Fruit fly (Drosophila melanogaster) whole organism, embryonic: ENCODE results near the gene CG14419.

Source experiments
- ATbp ChIP-seq: fragments of 200-800 bp; sonication (Bioruptor generic); optimal IDR thresholded peaks from 2 replicates; lab custom pipeline; 2017; ENCODE audit warnings: missing biosample characterization, mild to moderate bottlenecking, missing genetic modification characterization, missing genetic modification reagents
- Atf3 ChIP-seq: fragments of 200-800 bp; sonication (Bioruptor generic); optimal IDR thresholded peaks from 3 replicates; lab custom pipeline; 2016; ENCODE audit warnings: missing biosample characterization, missing genetic modification characterization
- BEAF-32 ChIP-seq: fragments of 200-800 bp; sonication (Bioruptor generic); optimal IDR thresholded peaks from 3 replicates; lab custom pipeline; 2017; ENCODE audit warnings: missing biosample characterization, missing genetic modification characterization, mild to moderate bottlenecking, moderate library complexity, missing genetic modification reagents
- Bteb2 ChIP-seq: fragments of 200-800 bp; sonication (Bioruptor generic); optimal IDR thresholded peaks from 2 replicates; lab custom pipeline; 2016; ENCODE audit warnings: missing biosample characterization, missing genetic modification characterization
- CG10209 ChIP-seq: fragments of 200-800 bp; sonication (Bioruptor generic); optimal IDR thresholded peaks from 3 replicates; lab custom pipeline; 2017; ENCODE audit warnings: missing biosample characterization, mild to moderate bottlenecking, missing genetic modification characterization, missing genetic modification reagents
- CG10431 ChIP-seq: fragments of 200-800 bp; sonication (Bioruptor generic); optimal IDR thresholded peaks from 3 replicates; lab custom pipeline; 2018; ENCODE audit warnings: missing biosample characterization, mild to moderate bottlenecking, missing genetic modification characterization
- CG11085 ChIP-seq: fragments of 200-800 bp; sonication (Bioruptor generic); IDR thresholded peaks from 2 replicates; pipeline ENCODE4 v1.3.6; 2022; ENCODE audit warnings: missing biosample characterization, missing genetic modification characterization
- CG12236 ChIP-seq: fragments of 200-800 bp; sonication (Bioruptor generic); optimal IDR thresholded peaks from 2 replicates; lab custom pipeline; 2016; ENCODE audit warnings: missing biosample characterization, missing genetic modification characterization
- CG12299 ChIP-seq: fragments of 200-800 bp; sonication (Bioruptor generic); optimal IDR thresholded peaks from 2 replicates; lab custom pipeline; 2018; ENCODE audit warnings: missing biosample characterization, mild to moderate bottlenecking, missing genetic modification characterization
- CG1233 ChIP-seq: fragments of 200-800 bp; sonication (Bioruptor generic); optimal IDR thresholded peaks from 4 replicates; lab custom pipeline; 2018; ENCODE audit warnings: missing biosample characterization, mild to moderate bottlenecking, missing genetic modification characterization
- CG14965 ChIP-seq: fragments of 200-800 bp; sonication (Bioruptor generic); optimal IDR thresholded peaks from 2 replicates; lab custom pipeline; 2016; ENCODE audit warnings: missing biosample characterization, missing genetic modification characterization, borderline replicate concordance
- CG15514 ChIP-seq: fragments of 200-800 bp; sonication (Bioruptor generic); optimal IDR thresholded peaks from 3 replicates; lab custom pipeline; 2017; ENCODE audit warnings: missing biosample characterization, missing genetic modification characterization, mild to moderate bottlenecking, moderate library complexity, missing genetic modification reagents
- CG17612 ChIP-seq: fragments of 200-800 bp; sonication (Bioruptor generic); IDR thresholded peaks from 2 replicates; pipeline ENCODE4 v1.3.6; 2022; ENCODE audit warnings: missing biosample characterization, missing genetic modification characterization
- CG2202 ChIP-seq: fragments of 200-800 bp; sonication (Bioruptor generic); optimal IDR thresholded peaks from 2 replicates; lab custom pipeline; 2018; ENCODE audit warnings: missing biosample characterization, mild to moderate bottlenecking, missing genetic modification characterization
- CG33557 ChIP-seq: fragments of 200-800 bp; sonication (Bioruptor generic); optimal IDR thresholded peaks from 2 replicates; lab custom pipeline; 2019; ENCODE audit warnings: missing biosample characterization, mild to moderate bottlenecking, missing genetic modification characterization, moderate library complexity
- CG3838 ChIP-seq: fragments of 200-800 bp; sonication (Bioruptor generic); optimal IDR thresholded peaks from 3 replicates; lab custom pipeline; 2016; ENCODE audit warnings: missing biosample characterization, missing genetic modification characterization
- CG3847 ChIP-seq: fragments of 200-800 bp; sonication (Bioruptor generic); IDR thresholded peaks from 2 replicates; pipeline ENCODE4 v1.3.6; 2022; ENCODE audit warnings: missing biosample characterization, missing genetic modification characterization
- CG42726 ChIP-seq: fragments of 200-800 bp; sonication (Bioruptor generic); IDR thresholded peaks from 2 replicates; pipeline ENCODE4 v1.3.6; 2022; ENCODE audit warnings: missing biosample characterization, missing genetic modification characterization; ENCODE audit not compliant: partially characterized antibody
- CG4404 ChIP-seq: fragments of 200-800 bp; sonication (Bioruptor generic); IDR thresholded peaks from 2 replicates; pipeline ENCODE4 v1.3.6; 2022; ENCODE audit warnings: missing biosample characterization, missing genetic modification characterization
- CG5245 ChIP-seq: fragments of 200-800 bp; sonication (Bioruptor generic); optimal IDR thresholded peaks from 3 replicates; lab custom pipeline; 2016; ENCODE audit warnings: missing biosample characterization, missing genetic modification characterization
- CG7786 ChIP-seq: fragments of 200-800 bp; sonication (Bioruptor generic); optimal IDR thresholded peaks from 2 replicates; lab custom pipeline; 2016; ENCODE audit warnings: missing biosample characterization, missing genetic modification characterization
- CG8290 ChIP-seq, 3 experiments: fragments of 200-800 bp; sonication (Bioruptor generic); optimal IDR thresholded peaks; 2 replicates each; lab custom pipeline; 2016 to 2019; ENCODE audit warnings: missing biosample characterization in 3 of 3, missing genetic modification characterization in 3 of 3, mild to moderate bottlenecking in 2 of 3, moderate library complexity in 1 of 3
- CG9797 ChIP-seq: fragments of 200-800 bp; sonication (Bioruptor generic); optimal IDR thresholded peaks from 3 replicates; lab custom pipeline; 2018; ENCODE audit warnings: missing biosample characterization, mild to moderate bottlenecking, missing genetic modification characterization
- CG9876 ChIP-seq: fragments of 200-800 bp; sonication (Bioruptor generic); optimal IDR thresholded peaks from 2 replicates; lab custom pipeline; 2016; ENCODE audit warnings: missing biosample characterization, missing genetic modification characterization
- Chrac-16 ChIP-seq: fragments of 200-800 bp; sonication (Bioruptor generic); optimal IDR thresholded peaks from 3 replicates; lab custom pipeline; 2016; ENCODE audit warnings: missing biosample characterization, missing genetic modification characterization
- Ets65A ChIP-seq: fragments of 200-800 bp; sonication (Bioruptor generic); peaks from one replicate; lab custom pipeline; 2016; ENCODE audit warnings: missing biosample characterization, missing genetic modification characterization
- Hmr ChIP-seq: fragments of 200-800 bp; sonication (Bioruptor generic); optimal IDR thresholded peaks from 3 replicates; lab custom pipeline; 2017; ENCODE audit warnings: mild to moderate bottlenecking, missing biosample characterization, missing genetic modification reagents, missing genetic modification characterization
- MESR4 ChIP-seq: fragments of 200-800 bp; sonication (Bioruptor generic); optimal IDR thresholded peaks from 2 replicates; lab custom pipeline; 2018; ENCODE audit warnings: missing biosample characterization, mild to moderate bottlenecking, missing genetic modification characterization, moderate library complexity
- Mad ChIP-seq: fragments of 200-800 bp; sonication (Bioruptor generic); optimal IDR thresholded peaks from 2 replicates; lab custom pipeline; 2016; ENCODE audit warnings: missing biosample characterization, missing genetic modification characterization
- Mrtf ChIP-seq: fragments of 200-800 bp; sonication (Bioruptor generic); IDR thresholded peaks from 3 replicates; pipeline ENCODE4 v1.3.6; 2022; ENCODE audit warnings: missing biosample characterization, missing genetic modification characterization
- Usf ChIP-seq: fragments of 200-800 bp; sonication (Bioruptor generic); optimal IDR thresholded peaks from 2 replicates; lab custom pipeline; 2017; ENCODE audit warnings: missing genotype, missing biosample characterization, missing genetic modification characterization
- ash1 ChIP-seq: fragments of 200-800 bp; sonication (Bioruptor generic); optimal IDR thresholded peaks from 2 replicates; lab custom pipeline; 2018; ENCODE audit warnings: missing biosample characterization, mild to moderate bottlenecking, missing genetic modification characterization
- az2 ChIP-seq: fragments of 200-800 bp; sonication (Bioruptor generic); optimal IDR thresholded peaks from 3 replicates; lab custom pipeline; 2016; ENCODE audit warnings: missing biosample characterization, missing genetic modification characterization
- btn ChIP-seq: fragments of 200-800 bp; sonication (Bioruptor generic); optimal IDR thresholded peaks from 2 replicates; lab custom pipeline; 2016; ENCODE audit warnings: missing biosample characterization, missing genetic modification characterization
- chinmo ChIP-seq: fragments of 200-800 bp; sonication (Bioruptor generic); IDR thresholded peaks from 4 replicates; pipeline ENCODE4 v1.3.6; 2022; ENCODE audit warnings: missing biosample characterization, missing genetic modification characterization; ENCODE audit not compliant: partially characterized antibody
- ci ChIP-seq: fragments of 200-800 bp; sonication (Bioruptor generic); IDR thresholded peaks from 3 replicates; pipeline ENCODE4 v1.3.6; 2022; ENCODE audit warnings: missing biosample characterization, missing genetic modification characterization
- crol ChIP-seq: fragments of 200-800 bp; sonication (Bioruptor generic); IDR thresholded peaks from 2 replicates; pipeline ENCODE4 v1.3.6; 2022; ENCODE audit warnings: missing biosample characterization, missing genetic modification characterization
- da ChIP-seq: fragments of 200-800 bp; sonication (Bioruptor generic); optimal IDR thresholded peaks from 2 replicates; lab custom pipeline; 2016; ENCODE audit warnings: missing biosample characterization, missing genetic modification characterization
- dati ChIP-seq: fragments of 200-800 bp; sonication (Bioruptor generic); IDR thresholded peaks from 2 replicates; pipeline ENCODE4 v1.3.6; 2022; ENCODE audit warnings: missing biosample characterization, missing genetic modification characterization
- fd102C ChIP-seq: fragments of 200-800 bp; sonication (Bioruptor generic); optimal IDR thresholded peaks from 2 replicates; lab custom pipeline; 2018; ENCODE audit warnings: missing biosample characterization, mild to moderate bottlenecking, missing genetic modification characterization, moderate library complexity
- kni ChIP-seq: fragments of 200-800 bp; sonication (Bioruptor generic); optimal IDR thresholded peaks from 3 replicates; lab custom pipeline; 2017; ENCODE audit warnings: mild to moderate bottlenecking, missing biosample characterization, missing genetic modification reagents, missing genetic modification characterization
- onecut ChIP-seq: fragments of 200-800 bp; sonication (Bioruptor generic); IDR thresholded peaks from 2 replicates; pipeline ENCODE4 v1.3.6; 2022; ENCODE audit warnings: missing biosample characterization, missing genetic modification characterization
- pum ChIP-seq: fragments of 200-800 bp; sonication (Bioruptor generic); optimal IDR thresholded peaks from 2 replicates; lab custom pipeline; 2016; ENCODE audit warnings: missing biosample characterization, missing genetic modification characterization
- row ChIP-seq: fragments of 200-800 bp; sonication (Bioruptor generic); IDR thresholded peaks from 3 replicates; pipeline ENCODE4 v1.3.6; 2022; ENCODE audit warnings: missing biosample characterization, missing genetic modification characterization
- seq ChIP-seq: fragments of 200-800 bp; sonication (Bioruptor generic); IDR thresholded peaks from 2 replicates; pipeline ENCODE4 v1.3.6; 2022; ENCODE audit warnings: missing biosample characterization, missing genetic modification characterization
- sim ChIP-seq: fragments of 200-800 bp; sonication (Bioruptor generic); IDR thresholded peaks from 2 replicates; pipeline ENCODE4 v1.3.6; 2022; ENCODE audit warnings: missing biosample characterization, missing genetic modification characterization
- ssp ChIP-seq: fragments of 200-800 bp; sonication (Bioruptor generic); IDR thresholded peaks from 2 replicates; pipeline ENCODE4 v1.3.6; 2022; ENCODE audit warnings: missing biosample characterization, missing genetic modification characterization
- tin ChIP-seq: fragments of 200-800 bp; sonication (Bioruptor generic); optimal IDR thresholded peaks from 3 replicates; lab custom pipeline; 2016; ENCODE audit warnings: missing biosample characterization, missing genetic modification characterization
- vnd ChIP-seq: fragments of 200-800 bp; sonication (Bioruptor generic); IDR thresholded peaks from 3 replicates; pipeline ENCODE4 v1.3.6; 2022; ENCODE audit warnings: missing biosample characterization, missing genetic modification characterization; ENCODE audit not compliant: partially characterized antibody
- wek ChIP-seq: fragments of 200-800 bp; sonication (Bioruptor generic); optimal IDR thresholded peaks from 3 replicates; lab custom pipeline; 2018; ENCODE audit warnings: missing biosample characterization, mild to moderate bottlenecking, missing genetic modification characterization, moderate library complexity

Gene CG14419

DNA sequence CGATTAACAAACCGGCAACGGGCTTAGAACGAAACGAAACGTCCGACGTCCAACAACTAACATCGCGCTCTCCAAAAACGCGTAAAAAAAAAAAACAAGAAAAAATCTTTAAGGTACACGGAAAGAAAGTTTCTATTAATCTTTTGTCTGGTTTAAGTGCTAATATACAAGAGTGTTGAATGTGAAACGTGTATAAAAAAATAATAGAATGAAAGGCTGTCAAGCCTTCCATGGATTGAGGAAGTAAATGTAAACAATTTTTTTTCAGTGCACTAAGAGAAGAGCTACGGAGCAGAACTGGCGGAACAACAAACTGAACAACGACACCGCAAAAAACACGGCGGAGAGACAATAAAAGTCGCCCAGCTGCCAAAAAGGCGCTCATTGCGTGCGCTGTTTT lies 34.0 kb upstream of the CG14419 start, which contains the start of gene CG3588 (continued):
- TF ChIP-seq CG12236: no peak
- TF ChIP-seq dati (GFP tag; lab: Robert Waterston, UW): 0 out of 2 replicates have a peak, but pooled peaks have one; percentile 37
- peak; percentile 30 for TF ChIP-seq CG9876 (GFP tag; lab: Kevin White, UChicago)
- TF ChIP-seq Usf (GFP tag; lab: Kevin White, UChicago): no peak
- TF ChIP-seq pum (GFP tag; lab: Kevin White, UChicago): no peak
- peak; percentile 63 for TF ChIP-seq Atf3
- TF ChIP-seq da (GFP tag; lab: Kevin White, UChicago): no peak
- peak; percentile 64 for TF ChIP-seq CG15514 (GFP tag; lab: Kevin White, UChicago)
- peak; percentile 83 for TF ChIP-seq CG3847 (GFP tag; lab: Robert Waterston, UW)
- no peak for TF ChIP-seq sim
- TF ChIP-seq CG11085 (GFP tag; lab: Robert Waterston, UW): peak; percentile 57
- TF ChIP-seq ssp (GFP tag; lab: Robert Waterston, UW): 0 out of 2 replicates have a peak, but pooled peaks have one; percentile 5
- TF ChIP-seq Mad (GFP tag; lab: Kevin White, UChicago): peak; percentile 30
- no peak for TF ChIP-seq CG12299
- TF ChIP-seq fd102C (GFP tag; lab: Kevin White, UChicago): no peak
- peak; percentile 75; the same call in 2 of the 3 replicates for TF ChIP-seq Mrtf (GFP tag; lab: Robert Waterston, UW)
- TF ChIP-seq MESR4 (GFP tag; lab: Kevin White, UChicago): no peak
- TF ChIP-seq CG14965 (GFP tag; lab: Kevin White, UChicago): no peak
- peak; percentile 33 for TF ChIP-seq ATbp (GFP tag; lab: Kevin White, UChicago)
- no peak for TF ChIP-seq BEAF-32 (GFP tag; lab: Kevin White, UChicago)
- TF ChIP-seq Chrac-16 (GFP tag; lab: Kevin White, UChicago): peak; percentile 68
- TF ChIP-seq CG17612 (GFP tag; lab: Robert Waterston, UW): peak; percentile 65; the same call in 1 of the 2 replicates
- peak; percentile 66 for TF ChIP-seq tin (GFP tag; lab: Kevin White, UChicago)
- no peak for TF ChIP-seq wek (GFP tag; lab: Kevin White, UChicago)
- TF ChIP-seq kni: no peak
- TF ChIP-seq CG8290 (GFP tag; optimal IDR thresholded peaks at IDR 0.05; lab: Kevin White, UChicago): no peak
- TF ChIP-seq CG8290 (tag; optimal IDR thresholded peaks at IDR 0.05; lab: Kevin White, UChicago): peak in 1 of 2 experiments; percentile 66
- peak; percentile 31 for TF ChIP-seq btn (GFP tag; lab: Kevin White, UChicago)
- no peak for TF ChIP-seq crol (GFP tag; lab: Robert Waterston, UW)
- TF ChIP-seq Ets65A (GFP tag; lab: Kevin White, UChicago): peak; percentile 82
- no peak for TF ChIP-seq vnd (GFP tag; lab: Robert Waterston, UW)
- peak; percentile 21 for TF ChIP-seq CG3838 (GFP tag; lab: Kevin White, UChicago)
- 0 out of 4 replicates have a peak, but pooled peaks have one; percentile 39 for TF ChIP-seq chinmo
- peak; percentile 59 for TF ChIP-seq CG1233 (GFP tag; lab: Kevin White, UChicago)
- TF ChIP-seq CG10431: no peak
- peak; percentile 80 for TF ChIP-seq Bteb2
- TF ChIP-seq ash1 (GFP tag; lab: Kevin White, UChicago): no peak
- TF ChIP-seq row (GFP tag; lab: Robert Waterston, UW): peak; percentile 79
- peak; percentile 73 for TF ChIP-seq seq (GFP tag; lab: Robert Waterston, UW)
- TF ChIP-seq onecut (GFP tag; lab: Robert Waterston, UW): peak; percentile 56; the same call in 1 of the 2 replicates
- no peak for TF ChIP-seq CG33557 (GFP tag; lab: Kevin White, UChicago)
- TF ChIP-seq CG5245 (GFP tag; lab: Kevin White, UChicago): peak; percentile 44
- TF ChIP-seq CG2202 (tag; lab: Kevin White, UChicago): no peak
- TF ChIP-seq ci (GFP tag; lab: Robert Waterston, UW): peak; percentile 77
- no peak for TF ChIP-seq CG42726
- peak; percentile 52 for TF ChIP-seq az2 (GFP tag; lab: Kevin White, UChicago)
- TF ChIP-seq CG7786: peak; percentile 65
- TF ChIP-seq CG4404: peak; percentile 37; the same call in 1 of the 2 replicates
- peak; percentile 61 for TF ChIP-seq CG10209 (GFP tag; lab: Kevin White, UChicago)
- peak; percentile 71 for TF ChIP-seq Hmr (GFP tag; lab: Kevin White, UChicago)
- no peak for TF ChIP-seq CG9797
